Worm (Caenorhabditis elegans): ENCODE measurements around the gene rpn-3.

The rpn-3 gene

ce11 chrIII:8443557-8444131 lies 3.5 kb upstream of the rpn-3 start, which contains the start of gene ufbp-1 (continued):
- TF ChIP-seq pqm-1 (tag; optimal IDR thresholded peaks at IDR 0.05) (no peak), hmg-1.1 (GFP tag; IDR thresholded peaks at IDR 0.05) (peak; percentile 70), mep-1 (tag; optimal IDR thresholded peaks at IDR 0.05) (peak; percentile 96), nhr-111 (GFP tag; optimal IDR thresholded peaks at IDR 0.05) (peak; percentile 34), tra-1 (GFP tag; IDR thresholded peaks at IDR 0.05) (peak; percentile 78; the same call in 1 of the 2 replicates), T26A8.4 (GFP tag; IDR thresholded peaks at IDR 0.05) (peak; percentile 87; the same call in 1 of the 2 replicates), zip-2 (tag; optimal IDR thresholded peaks at IDR 0.05) (peak; percentile 38), nhr-6 (tag; optimal IDR thresholded peaks at IDR 0.05) (peak; percentile 52), daf-16 (GFP tag; optimal IDR thresholded peaks at IDR 0.05) (peak; percentile 49 to 61), daf-16 (tag; optimal IDR thresholded peaks at IDR 0.05) (peak; percentile 86), ceh-20 (GFP tag; IDR thresholded peaks at IDR 0.05) (no peak), ctbp-1 (GFP tag; IDR thresholded peaks at IDR 0.05) (peak; percentile 82), T20F7.1 (GFP tag; optimal IDR thresholded peaks at IDR 0.05) (peak; percentile 87), rbr-2 (tag; optimal IDR thresholded peaks at IDR 0.05) (peak; percentile 26), madf-9 (GFP tag; conservative IDR thresholded peaks at IDR 0.05) (0 out of 2 replicates have a peak, but pooled peaks have one; percentile 24), ztf-7 (tag; optimal IDR thresholded peaks at IDR 0.05) (peak; percentile 63), mes-2 (tag; optimal IDR thresholded peaks at IDR 0.05; ENCODE audit: poor library complexity, severe bottlenecking) (peak; percentile 85), gei-8 (GFP tag; optimal IDR thresholded peaks at IDR 0.05) (peak; percentile 71), egl-43 (GFP tag; IDR thresholded peaks at IDR 0.05) (0 out of 2 replicates have a peak, but pooled peaks have one; percentile 54), fkh-10 (GFP tag; optimal IDR thresholded peaks at IDR 0.05) (no peak), nhr-28 (tag; optimal IDR thresholded peaks at IDR 0.05) (peak; percentile 14), zfp-3 (GFP tag; conservative IDR thresholded peaks at IDR 0.05) (peak; percentile 96), jun-1 (tag; optimal IDR thresholded peaks at IDR 0.05) (no peak), pha-4 (GFP tag; IDR thresholded peaks at IDR 0.05) (peak; percentile 85; the same call in 1 of the 2 replicates), pha-4 (tag; optimal IDR thresholded peaks at IDR 0.05) (peak; percentile 81), F49E8.2 (tag; optimal IDR thresholded peaks at IDR 0.05; ENCODE audit: borderline replicate concordance) (peak; percentile 62), dpl-1 (GFP tag; optimal IDR thresholded peaks at IDR 0.05) (peak; percentile 61), mxl-3 (GFP tag; optimal IDR thresholded peaks at IDR 0.05) (peak; percentile 49), Y5F2A.4 (GFP tag; optimal IDR thresholded peaks at IDR 0.05) (peak; percentile 77), skn-1 (tag; optimal IDR thresholded peaks at IDR 0.05) (no peak), madf-5 (GFP tag; IDR thresholded peaks at IDR 0.05) (peak in 1 of 2 experiments; percentile 24; a peak in 2 of 4 replicates), attf-4 (tag; optimal IDR thresholded peaks at IDR 0.05) (peak; percentile 42), php-3 (GFP tag; IDR thresholded peaks at IDR 0.05) (peak; percentile 79), lin-29 (GFP tag; IDR thresholded peaks at IDR 0.05) (peak; percentile 41; the same call in 1 of the 2 replicates), lin-38 (GFP tag; IDR thresholded peaks at IDR 0.05) (peak; percentile 82), Y48G9A.11 (GFP tag; IDR thresholded peaks at IDR 0.05) (peak; percentile 79)

ce11 chrIII:8444433-8445090 lies 2.6 kb upstream of the rpn-3 start:
- 0 out of 2 replicates have a peak, but pooled peaks have one; percentile 19 for TF ChIP-seq Y105C5A.15 (GFP tag; IDR thresholded peaks at IDR 0.05)
- peak; percentile 20 for TF ChIP-seq set-16 (GFP tag; IDR thresholded peaks at IDR 0.05)
- no peak for TF ChIP-seq daf-16 (GFP tag; optimal IDR thresholded peaks at IDR 0.05)
- peak; percentile 18 for TF ChIP-seq daf-16 (tag; optimal IDR thresholded peaks at IDR 0.05)
- no peak for TF ChIP-seq mes-2 (tag; optimal IDR thresholded peaks at IDR 0.05; ENCODE audit: poor library complexity, severe bottlenecking)
- peak in 1 of 2 experiments; percentile 82 for TF ChIP-seq unc-62 (GFP tag; optimal IDR thresholded peaks at IDR 0.05 in 1 of 2)
- no peak for TF ChIP-seq unc-62 (tag; optimal IDR thresholded peaks at IDR 0.05)
- no peak for TF ChIP-seq ZK546.5 (tag; optimal IDR thresholded peaks at IDR 0.05)
- TF ChIP-seq lin-1 (GFP tag; IDR thresholded peaks at IDR 0.05): no peak
- peak; percentile 35 for TF ChIP-seq lin-38 (GFP tag; IDR thresholded peaks at IDR 0.05)
- no peak for TF ChIP-seq spr-1 (tag; optimal IDR thresholded peaks at IDR 0.05)
